Fruit fly (Drosophila melanogaster) whole organism, embryonic: ENCODE results near the gene CG15642.

Experiments
- Abd-B ChIP-seq: fragments of 200-800 bp; sonication (Bioruptor generic); optimal IDR thresholded peaks from 2 replicates; lab custom pipeline; 2018; ENCODE audit warnings: missing biosample characterization, mild to moderate bottlenecking, missing genetic modification characterization, moderate library complexity
- Ada2b ChIP-seq: fragments of 200-800 bp; sonication (Bioruptor generic); IDR thresholded peaks from 2 replicates; pipeline ENCODE4 v1.3.6; 2022; ENCODE audit warnings: missing biosample characterization, missing genetic modification characterization
- C15 ChIP-seq: fragments of 200-800 bp; sonication (Bioruptor generic); IDR thresholded peaks from 3 replicates; pipeline ENCODE4 v1.3.6; 2022; ENCODE audit warnings: missing biosample characterization, missing genetic modification characterization
- CG12104 ChIP-seq: fragments of 200-800 bp; sonication (Bioruptor generic); optimal IDR thresholded peaks from 3 replicates; lab custom pipeline; 2016; ENCODE audit warnings: missing biosample characterization, missing genetic modification characterization
- CG12155 ChIP-seq: fragments of 200-800 bp; sonication (Bioruptor generic); optimal IDR thresholded peaks from 3 replicates; lab custom pipeline; 2016; ENCODE audit warnings: missing biosample characterization, missing genetic modification characterization
- CG12219 ChIP-seq: fragments of 200-800 bp; sonication (Bioruptor generic); optimal IDR thresholded peaks from 3 replicates; lab custom pipeline; 2018; ENCODE audit warnings: missing biosample characterization, mild to moderate bottlenecking, missing genetic modification characterization
- CG13123 ChIP-seq: fragments of 200-800 bp; sonication (Bioruptor generic); optimal IDR thresholded peaks from 2 replicates; lab custom pipeline; 2016; ENCODE audit warnings: missing biosample characterization, missing genetic modification characterization
- CG15514 ChIP-seq: fragments of 200-800 bp; sonication (Bioruptor generic); optimal IDR thresholded peaks from 3 replicates; lab custom pipeline; 2017; ENCODE audit warnings: missing biosample characterization, missing genetic modification characterization, mild to moderate bottlenecking, moderate library complexity, missing genetic modification reagents
- CG17568 ChIP-seq: fragments of 200-800 bp; sonication (Bioruptor generic); optimal IDR thresholded peaks from 2 replicates; lab custom pipeline; 2018; ENCODE audit warnings: missing biosample characterization, mild to moderate bottlenecking, missing genetic modification characterization, moderate library complexity
- CG18476 ChIP-seq: fragments of 200-800 bp; sonication (Bioruptor generic); optimal IDR thresholded peaks from 2 replicates; lab custom pipeline; 2016; ENCODE audit warnings: missing biosample characterization, mild to moderate bottlenecking, missing genetic modification characterization
- CG30403 ChIP-seq: fragments of 200-800 bp; sonication (Bioruptor generic); optimal IDR thresholded peaks from 3 replicates; lab custom pipeline; 2016; ENCODE audit warnings: missing biosample characterization, missing genetic modification characterization
- CG3281 ChIP-seq: fragments of 200-800 bp; sonication (Bioruptor generic); optimal IDR thresholded peaks from 3 replicates; lab custom pipeline; 2017; ENCODE audit warnings: missing biosample characterization, mild to moderate bottlenecking, missing genetic modification characterization
- CG3847 ChIP-seq: fragments of 200-800 bp; sonication (Bioruptor generic); IDR thresholded peaks from 2 replicates; pipeline ENCODE4 v1.3.6; 2022; ENCODE audit warnings: missing biosample characterization, missing genetic modification characterization
- CG42726 ChIP-seq: fragments of 200-800 bp; sonication (Bioruptor generic); IDR thresholded peaks from 2 replicates; pipeline ENCODE4 v1.3.6; 2022; ENCODE audit warnings: missing biosample characterization, missing genetic modification characterization; ENCODE audit not compliant: partially characterized antibody
- CG8290 ChIP-seq, 3 experiments: fragments of 200-800 bp; sonication (Bioruptor generic); optimal IDR thresholded peaks; 2 replicates each; lab custom pipeline; 2016 to 2019; ENCODE audit warnings: missing biosample characterization in 3 of 3, missing genetic modification characterization in 3 of 3, mild to moderate bottlenecking in 2 of 3, moderate library complexity in 1 of 3
- CG9727 ChIP-seq: fragments of 200-800 bp; sonication (Bioruptor generic); optimal IDR thresholded peaks from 3 replicates; lab custom pipeline; 2017; ENCODE audit warnings: missing biosample characterization, mild to moderate bottlenecking, missing genetic modification characterization
- CG9817 ChIP-seq: fragments of 200-800 bp; sonication (Bioruptor generic); optimal IDR thresholded peaks from 2 replicates; lab custom pipeline; 2018; ENCODE audit warnings: missing biosample characterization, mild to moderate bottlenecking, missing genetic modification characterization, moderate library complexity
- Chrac-16 ChIP-seq: fragments of 200-800 bp; sonication (Bioruptor generic); optimal IDR thresholded peaks from 3 replicates; lab custom pipeline; 2016; ENCODE audit warnings: missing biosample characterization, missing genetic modification characterization
- CrebB ChIP-seq: fragments of 200-800 bp; sonication (Bioruptor generic); optimal IDR thresholded peaks from 3 replicates; lab custom pipeline; 2018; ENCODE audit warnings: missing biosample characterization, mild to moderate bottlenecking, missing genetic modification characterization
- D19B ChIP-seq: fragments of 200-800 bp; sonication (Bioruptor generic); optimal IDR thresholded peaks from 2 replicates; lab custom pipeline; 2017; ENCODE audit warnings: missing biosample characterization, mild to moderate bottlenecking, missing genetic modification characterization
- Dfd ChIP-seq, 2 experiments: fragments of >200 bp; optimal IDR thresholded peaks; 2 replicates each; lab custom pipeline; 2017; ENCODE audit warnings: missing biosample characterization in 2 of 2, missing genetic modification characterization in 2 of 2
- Dref ChIP-seq: fragments of 200-800 bp; sonication (Bioruptor generic); IDR thresholded peaks from 2 replicates; pipeline ENCODE4 v1.3.6; 2022; ENCODE audit warnings: missing biosample characterization, missing genetic modification characterization
- Hr51 ChIP-seq, 2 experiments: fragments of 200-800 bp; sonication (Bioruptor generic); optimal IDR thresholded peaks; 2 replicates in 1 of 2; 3 replicates in 1 of 2; lab custom pipeline; 2016 to 2018; ENCODE audit warnings: missing biosample characterization in 2 of 2, missing genetic modification characterization in 2 of 2, mild to moderate bottlenecking in 1 of 2, moderate library complexity in 1 of 2
- Mrtf ChIP-seq: fragments of 200-800 bp; sonication (Bioruptor generic); IDR thresholded peaks from 3 replicates; pipeline ENCODE4 v1.3.6; 2022; ENCODE audit warnings: missing biosample characterization, missing genetic modification characterization
- Neu2 ChIP-seq: fragments of 200-800 bp; sonication (Bioruptor generic); optimal IDR thresholded peaks from 3 replicates; lab custom pipeline; 2016; ENCODE audit warnings: missing biosample characterization, missing genetic modification characterization, borderline replicate concordance
- Scr ChIP-seq: fragments of 200-800 bp; sonication (Bioruptor generic); IDR thresholded peaks from 2 replicates; pipeline ENCODE4 v1.3.6; 2022; ENCODE audit warnings: missing biosample characterization, missing genetic modification characterization; ENCODE audit not compliant: partially characterized antibody
- ase ChIP-seq: fragments of 200-800 bp; sonication (Bioruptor generic); IDR thresholded peaks from 3 replicates; pipeline ENCODE4 v1.3.6; 2022; ENCODE audit warnings: missing biosample characterization, missing genetic modification characterization
- bbx ChIP-seq: fragments of 200-800 bp; sonication (Bioruptor generic); IDR thresholded peaks from 2 replicates; pipeline ENCODE4 v1.3.6; 2022; ENCODE audit warnings: missing biosample characterization, missing genetic modification characterization; ENCODE audit not compliant: partially characterized antibody
- bcd ChIP-seq: fragments of 200-800 bp; sonication (Bioruptor generic); optimal IDR thresholded peaks from 2 replicates; lab custom pipeline; 2017; ENCODE audit warnings: missing biosample characterization, mild to moderate bottlenecking, missing genetic modification characterization
- cas ChIP-seq: fragments of 200-800 bp; sonication (Bioruptor generic); IDR thresholded peaks from 2 replicates; pipeline ENCODE4 v1.3.6; 2022; ENCODE audit warnings: missing biosample characterization, missing genetic modification characterization
- chm ChIP-seq: fragments of 200-800 bp; sonication (Bioruptor generic); IDR thresholded peaks from 2 replicates; pipeline ENCODE4 v1.3.6; 2022; ENCODE audit warnings: missing biosample characterization, missing genetic modification characterization
- croc ChIP-seq: fragments of 200-800 bp; sonication (Bioruptor generic); conservative IDR thresholded peaks from 3 replicates; pipeline ENCODE4 v1.3.6; 2022; ENCODE audit warnings: missing biosample characterization, missing genetic modification characterization
- cwo ChIP-seq: fragments of 200-800 bp; sonication (Bioruptor generic); optimal IDR thresholded peaks from 3 replicates; lab custom pipeline; 2017; ENCODE audit warnings: missing biosample characterization, missing genetic modification characterization, mild to moderate bottlenecking, moderate library complexity, missing genetic modification reagents
- dpn ChIP-seq, 2 experiments: fragments of 200-800 bp; sonication (Bioruptor generic); optimal IDR thresholded peaks; 3 replicates each; lab custom pipeline; 2016; ENCODE audit warnings: missing biosample characterization in 2 of 2, missing genetic modification characterization in 2 of 2
- esg ChIP-seq: fragments of 200-800 bp; sonication (Bioruptor generic); conservative IDR thresholded peaks from 2 replicates; pipeline ENCODE4 v1.3.6; 2022; ENCODE audit warnings: missing biosample characterization, missing genetic modification characterization
- exex ChIP-seq: fragments of 200-800 bp; sonication (Bioruptor generic); optimal IDR thresholded peaks from 4 replicates; lab custom pipeline; 2018; ENCODE audit warnings: missing biosample characterization, mild to moderate bottlenecking, missing genetic modification characterization, moderate library complexity
- fd3F ChIP-seq: fragments of 200-800 bp; sonication (Bioruptor generic); optimal IDR thresholded peaks from 2 replicates; lab custom pipeline; 2018; ENCODE audit warnings: missing biosample characterization, mild to moderate bottlenecking, missing genetic modification characterization, moderate library complexity
- gsb ChIP-seq: fragments of 200-800 bp; sonication (Bioruptor generic); IDR thresholded peaks from 2 replicates; pipeline ENCODE4 v1.3.6; 2022; ENCODE audit warnings: missing biosample characterization, missing genetic modification characterization
- kay ChIP-seq: fragments of 200-800 bp; sonication (Bioruptor generic); optimal IDR thresholded peaks from 2 replicates; lab custom pipeline; 2016; ENCODE audit warnings: missing biosample characterization, missing genetic modification characterization
- luna ChIP-seq: fragments of 200-800 bp; sonication (Bioruptor generic); optimal IDR thresholded peaks from 2 replicates; lab custom pipeline; 2016; ENCODE audit warnings: missing biosample characterization, missing genetic modification characterization
- maf-S ChIP-seq: fragments of 200-800 bp; sonication (Bioruptor generic); optimal IDR thresholded peaks from 2 replicates; lab custom pipeline; 2016; ENCODE audit warnings: missing biosample characterization, missing genetic modification characterization
- oc ChIP-seq: fragments of 200-800 bp; sonication (Bioruptor generic); optimal IDR thresholded peaks from 2 replicates; lab custom pipeline; 2018; ENCODE audit warnings: missing biosample characterization, mild to moderate bottlenecking, missing genetic modification characterization, moderate library complexity
- prd ChIP-seq, 3 experiments: fragments of >200 bp in 2 of 3; fragments of 200-800 bp in 1 of 3; sonication (Bioruptor generic) in 1 of 3; optimal IDR thresholded peaks in 2 of 3; IDR thresholded peaks in 1 of 3; 2 replicates in 2 of 3; 3 replicates in 1 of 3; pipeline versions ENCODE4 v1.3.6 to Lab custom; 2017 to 2022; ENCODE audit warnings: missing biosample characterization in 1 of 3, missing genetic modification characterization in 1 of 3
- rib ChIP-seq: fragments of 200-800 bp; sonication (Bioruptor generic); IDR thresholded peaks from 2 replicates; pipeline ENCODE4 v1.3.6; 2022; ENCODE audit warnings: missing biosample characterization, missing genetic modification characterization
- seq ChIP-seq: fragments of 200-800 bp; sonication (Bioruptor generic); IDR thresholded peaks from 2 replicates; pipeline ENCODE4 v1.3.6; 2022; ENCODE audit warnings: missing biosample characterization, missing genetic modification characterization
- slp2 ChIP-seq: fragments of 200-800 bp; sonication (Bioruptor generic); optimal IDR thresholded peaks from 2 replicates; lab custom pipeline; 2016; ENCODE audit warnings: missing biosample characterization, missing genetic modification characterization
- tap ChIP-seq: fragments of 200-800 bp; optimal IDR thresholded peaks from 3 replicates; lab custom pipeline; 2019; ENCODE audit warnings: missing biosample characterization, mild to moderate bottlenecking, missing genetic modification characterization, moderate library complexity
- toy ChIP-seq: fragments of 200-800 bp; sonication (Bioruptor generic); IDR thresholded peaks from 2 replicates; pipeline ENCODE4 v1.3.6; 2022; ENCODE audit warnings: missing biosample characterization, missing genetic modification characterization
- twi ChIP-seq: fragments of 200-800 bp; optimal IDR thresholded peaks from 2 replicates; lab custom pipeline; 2019; ENCODE audit warnings: missing biosample characterization, mild to moderate bottlenecking, missing genetic modification characterization, moderate library complexity
- wdn ChIP-seq: fragments of 200-800 bp; sonication (Bioruptor generic); IDR thresholded peaks from 2 replicates; pipeline ENCODE4 v1.3.6; 2022; ENCODE audit warnings: missing biosample characterization, missing genetic modification characterization

CG15642 gene

dm6 chrX:15475367-15475789 lies 7.8 kb upstream of the CG15642 start, which contains the start of gene mh (continued):
- TF ChIP-seq Scr (GFP tag; lab: Robert Waterston, UW) (peak; percentile 66), Hr51 (GFP tag; optimal IDR thresholded peaks at IDR 0.05; lab: Kevin White, UChicago) (no peak), fd3F (GFP tag; lab: Kevin White, UChicago) (peak; percentile 32), CG3281 (GFP tag; lab: Kevin White, UChicago) (peak; percentile 36), CG30403 (peak; percentile 52), seq (GFP tag; lab: Robert Waterston, UW) (no peak), prd (optimal IDR thresholded peaks at IDR 0.05; lab: Kevin White, UChicago) (no peak), prd (GFP tag; IDR thresholded peaks at IDR 0.05; lab: Robert Waterston, UW) (0 out of 3 replicates have a peak, but pooled peaks have one; percentile 31), D19B (GFP tag; lab: Kevin White, UChicago) (no peak), CG12104 (GFP tag; lab: Kevin White, UChicago) (no peak), chm (no peak), rib (no peak), bcd (peak; percentile 28), gsb (GFP tag; lab: Robert Waterston, UW) (no peak), exex (tag; lab: Kevin White, UChicago) (no peak), maf-S (GFP tag; lab: Kevin White, UChicago) (no peak), kay (GFP tag; lab: Kevin White, UChicago) (no peak), CG15514 (GFP tag; lab: Kevin White, UChicago) (peak; percentile 48), CG17568 (GFP tag; lab: Kevin White, UChicago) (no peak), CG9727 (GFP tag; lab: Kevin White, UChicago) (peak; percentile 46), CG8290 (GFP tag; optimal IDR thresholded peaks at IDR 0.05; lab: Kevin White, UChicago) (no peak), CG8290 (tag; optimal IDR thresholded peaks at IDR 0.05; lab: Kevin White, UChicago) (no peak), CG12219 (GFP tag; lab: Kevin White, UChicago) (no peak), esg (no peak; the same call in 1 of the 2 replicates), Neu2 (GFP tag; lab: Kevin White, UChicago) (no peak), CG18476 (peak; percentile 10), CG13123 (no peak), slp2 (GFP tag; lab: Kevin White, UChicago) (no peak), cwo (GFP tag; lab: Kevin White, UChicago) (no peak), CG42726 (GFP tag; lab: Robert Waterston, UW) (0 out of 2 replicates have a peak, but pooled peaks have one; percentile 28), bbx (GFP tag; lab: Robert Waterston, UW) (peak; percentile 80), CG9817 (tag; lab: Kevin White, UChicago) (peak; percentile 32), Ada2b (GFP tag; lab: Robert Waterston, UW) (peak; percentile 48), croc (GFP tag; lab: Robert Waterston, UW) (no peak), luna (GFP tag; lab: Kevin White, UChicago) (no peak), Chrac-16 (peak; percentile 34), tap (no peak), toy (GFP tag; lab: Robert Waterston, UW) (no peak), ase (GFP tag; lab: Robert Waterston, UW) (no peak), oc (tag; lab: Kevin White, UChicago) (no peak), dpn (GFP tag; optimal IDR thresholded peaks at IDR 0.05; lab: Kevin White, UChicago) (peak in 1 of 2 experiments; percentile 49), CG3847 (GFP tag; lab: Robert Waterston, UW) (peak; percentile 48), C15 (GFP tag; lab: Robert Waterston, UW) (no peak), Dfd (GFP tag; optimal IDR thresholded peaks at IDR 0.05; lab: Kevin White, UChicago) (no peak), wdn (GFP tag; lab: Robert Waterston, UW) (no peak), CrebB (no peak), CG12155 (GFP tag; lab: Kevin White, UChicago) (peak; percentile 15), Dref (GFP tag; lab: Robert Waterston, UW) (peak; percentile 80), Mrtf (no peak), twi (tag; lab: Kevin White, UChicago) (no peak), Abd-B (GFP tag; lab: Kevin White, UChicago) (peak; percentile 64), cas (no peak)
